Worm (Caenorhabditis elegans) whole organism, L2 larva: ENCODE results near the gene H35B03.2.
A peak's percentile ranks its signal among the peaks of the same experiment; 100 is the strongest.

ENCODE experiments used
- C34F6.9 ChIP-seq: fragments of 150-350 bp; optimal IDR thresholded peaks from 2 replicates; lab custom pipeline; 2014; ENCODE audit warnings: missing biosample characterization, missing genetic modification characterization
- F13H6.1 ChIP-seq: sonication (generic microtip); optimal IDR thresholded peaks from 2 replicates; lab custom pipeline; 2016; ENCODE audit warnings: missing genetic modification characterization, missing compliant biosample characterization
- R02D3.7 ChIP-seq: fragments of 150-350 bp; optimal IDR thresholded peaks from 2 replicates; lab custom pipeline; 2014; ENCODE audit warnings: missing biosample characterization, missing genetic modification characterization
- Y55F3AM.14 ChIP-seq: fragments of 200-800 bp; sonication (Bioruptor generic); optimal IDR thresholded peaks from 2 replicates; lab custom pipeline; 2018; ENCODE audit warnings: mild to moderate bottlenecking, missing genetic modification characterization, missing compliant biosample characterization
- alr-1 ChIP-seq: fragments of 150-350 bp; optimal IDR thresholded peaks from 2 replicates; lab custom pipeline; 2014; ENCODE audit warnings: missing biosample characterization, missing genetic modification characterization
- aly-2 ChIP-seq: fragments of 150-350 bp; optimal IDR thresholded peaks from 2 replicates; lab custom pipeline; 2014; ENCODE audit warnings: missing biosample characterization, missing genetic modification characterization
- ama-1 ChIP-seq: fragments of 150-350 bp; optimal IDR thresholded peaks from 2 replicates; lab custom pipeline; 2018; ENCODE audit warnings: inconsistent platforms
- blmp-1 ChIP-seq: sonication (generic microtip); optimal IDR thresholded peaks from 2 replicates; lab custom pipeline; 2017; ENCODE audit warnings: missing genetic modification characterization, mild to moderate bottlenecking, missing compliant biosample characterization, antibody characterized with exemption, moderate library complexity; ENCODE audit not compliant: insufficient read depth
- ceh-16 ChIP-seq: fragments of 150-350 bp; optimal IDR thresholded peaks from 2 replicates; lab custom pipeline; 2014; ENCODE audit warnings: missing biosample characterization, missing genetic modification characterization
- ceh-82 ChIP-seq: fragments of 150-350 bp; optimal IDR thresholded peaks from 2 replicates; lab custom pipeline; 2014; ENCODE audit warnings: missing biosample characterization, missing genetic modification characterization
- crh-2 ChIP-seq: sonication (generic microtip); optimal IDR thresholded peaks from 2 replicates; lab custom pipeline; 2017; ENCODE audit warnings: missing biosample characterization, missing genetic modification characterization
- egl-27 ChIP-seq: sonication (generic microtip); optimal IDR thresholded peaks from 3 replicates; lab custom pipeline; 2017; ENCODE audit warnings: missing biosample characterization, missing genetic modification reagents, missing genetic modification characterization
- elt-3 ChIP-seq: sonication (generic microtip); optimal IDR thresholded peaks from 2 replicates; lab custom pipeline; 2017; ENCODE audit warnings: missing biosample characterization, missing genetic modification characterization
- fos-1 ChIP-seq: fragments of 150-350 bp; optimal IDR thresholded peaks from 2 replicates; lab custom pipeline; 2014; ENCODE audit warnings: missing biosample characterization, missing genetic modification characterization
- gmeb-1 ChIP-seq: fragments of 150-350 bp; optimal IDR thresholded peaks from 2 replicates; lab custom pipeline; 2014; ENCODE audit warnings: missing biosample characterization, missing genetic modification characterization
- lin-11 ChIP-seq: fragments of 150-350 bp; sonication (generic microtip); optimal IDR thresholded peaks from 2 replicates; lab custom pipeline; 2014; ENCODE audit warnings: missing biosample characterization, missing genetic modification characterization, inconsistent platforms, mixed read lengths
- lin-13 ChIP-seq: fragments of 150-350 bp; optimal IDR thresholded peaks from 2 replicates; lab custom pipeline; 2014; ENCODE audit warnings: missing biosample characterization, missing genetic modification reagents, missing genetic modification characterization
- lin-39 ChIP-seq: fragments of 150-350 bp; optimal IDR thresholded peaks from 2 replicates; lab custom pipeline; 2014; ENCODE audit warnings: missing biosample characterization, missing genetic modification reagents, missing genetic modification characterization
- lsy-2 ChIP-seq, 2 experiments: fragments of 150-350 bp in 1 of 2; sonication (generic microtip) in 1 of 2; optimal IDR thresholded peaks; 2 replicates each; lab custom pipeline; 2014 to 2017; ENCODE audit warnings: missing biosample characterization in 2 of 2, missing genetic modification characterization in 2 of 2
- mab-5 ChIP-seq: fragments of 150-350 bp; optimal IDR thresholded peaks from 2 replicates; lab custom pipeline; 2014; ENCODE audit warnings: missing biosample characterization, missing genetic modification characterization
- mdl-1 ChIP-seq, 2 experiments: fragments of 150-350 bp in 1 of 2; sonication (generic microtip) in 1 of 2; optimal IDR thresholded peaks; 2 replicates each; lab custom pipeline; 2017; ENCODE audit warnings: missing biosample characterization in 2 of 2, missing genetic modification characterization in 2 of 2
- nhr-10 ChIP-seq: sonication (generic microtip); optimal IDR thresholded peaks from 2 replicates; lab custom pipeline; 2017; ENCODE audit warnings: missing biosample characterization, missing genetic modification characterization
- nhr-11 ChIP-seq: fragments of 150-350 bp; optimal IDR thresholded peaks from 2 replicates; lab custom pipeline; 2014; ENCODE audit warnings: missing biosample characterization, missing genetic modification characterization
- nhr-12 ChIP-seq: fragments of 150-350 bp; optimal IDR thresholded peaks from 2 replicates; lab custom pipeline; 2014; ENCODE audit warnings: missing biosample characterization, missing genetic modification characterization
- nhr-129 ChIP-seq: fragments of 150-350 bp; optimal IDR thresholded peaks from 2 replicates; lab custom pipeline; 2014; ENCODE audit warnings: missing biosample characterization, missing genetic modification characterization
- nhr-21 ChIP-seq: fragments of 150-350 bp; optimal IDR thresholded peaks from 2 replicates; lab custom pipeline; 2014; ENCODE audit warnings: missing biosample characterization, missing genetic modification characterization
- nhr-237 ChIP-seq: fragments of 150-350 bp; optimal IDR thresholded peaks from 2 replicates; lab custom pipeline; 2014; ENCODE audit warnings: missing biosample characterization, missing genetic modification characterization
- nhr-25 ChIP-seq: fragments of 150-350 bp; sonication (generic microtip); optimal IDR thresholded peaks from 3 replicates; lab custom pipeline; 2014; ENCODE audit warnings: missing biosample characterization, missing genetic modification characterization
- nhr-6 ChIP-seq: fragments of 150-350 bp; optimal IDR thresholded peaks from 2 replicates; lab custom pipeline; 2014; ENCODE audit warnings: missing biosample characterization, missing genetic modification characterization
- nhr-77 ChIP-seq: fragments of 150-350 bp; optimal IDR thresholded peaks from 2 replicates; lab custom pipeline; 2014; ENCODE audit warnings: missing biosample characterization, missing genetic modification characterization
- peb-1 ChIP-seq: fragments of 150-350 bp; optimal IDR thresholded peaks from 2 replicates; lab custom pipeline; 2014; ENCODE audit warnings: missing biosample characterization, missing genetic modification characterization
- sem-4 ChIP-seq: fragments of 150-350 bp; optimal IDR thresholded peaks from 2 replicates; lab custom pipeline; 2014; ENCODE audit warnings: missing biosample characterization, missing genetic modification reagents, missing genetic modification characterization
- sma-3 ChIP-seq: sonication (generic microtip); optimal IDR thresholded peaks from 2 replicates; lab custom pipeline; 2016; ENCODE audit warnings: missing genetic modification reagents, missing genetic modification characterization, missing compliant biosample characterization
- sma-9 ChIP-seq, 2 experiments: fragments of 150-350 bp in 1 of 2; sonication (generic microtip) in 1 of 2; optimal IDR thresholded peaks; 2 replicates each; lab custom pipeline; 2014 to 2016; ENCODE audit warnings: missing genetic modification characterization in 2 of 2, mild to moderate bottlenecking in 1 of 2, missing biosample characterization in 1 of 2, missing compliant biosample characterization in 1 of 2, missing genetic modification reagents in 1 of 2, moderate library complexity in 1 of 2
- snpc-4 ChIP-seq: fragments of 150-350 bp; optimal IDR thresholded peaks from 2 replicates; lab custom pipeline; 2014; ENCODE audit warnings: missing biosample characterization, missing genetic modification characterization
- unc-39 ChIP-seq: fragments of 150-350 bp; optimal IDR thresholded peaks from 2 replicates; lab custom pipeline; 2014; ENCODE audit warnings: missing biosample characterization, missing genetic modification characterization
- unc-55 ChIP-seq: fragments of 150-350 bp; sonication (generic microtip); optimal IDR thresholded peaks from 3 replicates; lab custom pipeline; 2014; ENCODE audit warnings: missing biosample characterization, missing genetic modification reagents, missing genetic modification characterization
- ztf-4 ChIP-seq: fragments of 150-350 bp; optimal IDR thresholded peaks from 2 replicates; lab custom pipeline; 2014; ENCODE audit warnings: missing biosample characterization, missing genetic modification characterization

H35B03.2 gene

DNA sequence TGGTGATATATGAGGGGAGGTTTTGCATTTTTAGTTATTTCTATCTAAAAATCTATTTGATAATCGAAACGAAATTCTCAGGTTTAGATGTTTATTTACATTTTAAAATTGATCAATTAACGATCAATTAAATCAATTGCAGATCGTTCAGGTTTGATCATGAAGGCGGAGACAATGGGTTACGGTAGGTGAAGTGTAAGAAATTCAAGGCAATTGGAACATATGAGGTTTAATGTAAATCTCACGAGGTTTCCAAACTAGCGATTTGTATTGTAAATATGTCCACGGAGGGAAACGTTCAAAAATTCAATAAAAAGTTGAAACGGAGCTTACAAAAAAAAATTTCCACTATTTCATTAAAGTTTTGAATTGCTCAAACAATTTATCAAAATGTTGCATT, 48.1 kb upstream of the H35B03.2 start:
- no peak for TF ChIP-seq ama-1
- no peak for TF ChIP-seq nhr-21 (tag; lab: Kevin White, UChicago)
- TF ChIP-seq peb-1 (tag; lab: Kevin White, UChicago): no peak
- no peak for TF ChIP-seq ceh-16 (tag; lab: Kevin White, UChicago)
- no peak for TF ChIP-seq nhr-10 (tag; lab: Kevin White, UChicago)
- TF ChIP-seq lin-13: no peak
- no peak for TF ChIP-seq blmp-1 (tag; lab: Kevin White, UChicago)
- no peak for TF ChIP-seq sma-9 (GFP tag; optimal IDR thresholded peaks at IDR 0.05; lab: Kevin White, UChicago)
- TF ChIP-seq sma-9 (tag; optimal IDR thresholded peaks at IDR 0.05; lab: Kevin White, UChicago): no peak
- no peak for TF ChIP-seq Y55F3AM.14 (GFP tag; lab: Kevin White, UChicago)
- no peak for TF ChIP-seq alr-1 (tag; lab: Kevin White, UChicago)
- no peak for TF ChIP-seq mab-5 (tag; lab: Kevin White, UChicago)
- no peak for TF ChIP-seq unc-55 (GFP tag; lab: Kevin White, UChicago)
- no peak for TF ChIP-seq egl-27 (tag; lab: Kevin White, UChicago)
- TF ChIP-seq R02D3.7: no peak
- no peak for TF ChIP-seq crh-2 (tag; lab: Kevin White, UChicago)
- TF ChIP-seq sma-3 (GFP tag; lab: Kevin White, UChicago): no peak
- TF ChIP-seq nhr-237: no peak
- no peak for TF ChIP-seq sem-4
- TF ChIP-seq, all 48 proteins: peak for 0

- TF ChIP-seq crh-2 (tag; lab: Kevin White, UChicago) (peak; percentile 71), nhr-25 (peak; percentile 19), ama-1 (no peak), nhr-77 (tag; lab: Kevin White, UChicago) (no peak), nhr-6 (tag; lab: Kevin White, UChicago) (peak; percentile 4), nhr-129 (peak; percentile 55), F13H6.1 (peak; percentile 57), alr-1 (tag; lab: Kevin White, UChicago) (no peak), sma-3 (GFP tag; lab: Kevin White, UChicago) (peak; percentile 82), nhr-10 (tag; lab: Kevin White, UChicago) (no peak), egl-27 (tag; lab: Kevin White, UChicago) (peak; percentile 55), lin-39 (tag; lab: Kevin White, UChicago) (no peak), lsy-2 (tag; optimal IDR thresholded peaks at IDR 0.05; lab: Kevin White, UChicago) (peak in 1 of 2 experiments; percentile 3), unc-39 (tag; lab: Kevin White, UChicago) (no peak), blmp-1 (tag; lab: Kevin White, UChicago) (peak; percentile 35), gmeb-1 (tag; lab: Kevin White, UChicago) (peak; percentile 64), aly-2 (tag; lab: Kevin White, UChicago) (no peak), sma-9 (GFP tag; optimal IDR thresholded peaks at IDR 0.05; lab: Kevin White, UChicago) (peak; percentile 55), sma-9 (tag; optimal IDR thresholded peaks at IDR 0.05; lab: Kevin White, UChicago) (no peak), nhr-21 (tag; lab: Kevin White, UChicago) (peak; percentile 46), fos-1 (tag; lab: Kevin White, UChicago) (peak; percentile 6)
These were observed 46.9 kb upstream of the H35B03.2 start for ce11 chrIV:5778342-5778741.

DNA sequence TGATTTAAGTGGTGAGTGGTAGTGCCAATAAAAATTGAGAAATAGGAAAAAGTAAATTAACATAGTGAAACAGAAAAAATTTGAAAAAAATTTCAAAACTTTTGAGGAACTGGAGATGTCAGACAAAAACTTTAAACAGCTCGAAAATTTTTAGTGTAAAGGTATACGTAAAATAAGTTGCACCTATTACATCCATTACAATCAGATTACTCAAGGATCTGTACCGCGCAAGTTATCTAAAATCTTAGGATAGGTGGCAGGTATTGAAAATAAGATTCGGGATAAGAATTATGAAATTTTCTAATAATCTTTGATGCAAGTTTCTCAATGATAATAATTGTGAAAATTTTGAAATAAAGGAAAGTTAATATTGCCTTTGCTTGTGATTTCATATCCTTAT, 35.3 kb upstream of the H35B03.2 start:
- TF ChIP-seq nhr-6 (tag; lab: Kevin White, UChicago): no peak

ce11 chrIV:5765652-5766051, 34.2 kb upstream of the H35B03.2 start:
- TF ChIP-seq crh-2 (tag; lab: Kevin White, UChicago) (peak; percentile 53), sma-9 (GFP tag; optimal IDR thresholded peaks at IDR 0.05; lab: Kevin White, UChicago) (peak; percentile 78), sma-9 (tag; optimal IDR thresholded peaks at IDR 0.05; lab: Kevin White, UChicago) (no peak), blmp-1 (tag; lab: Kevin White, UChicago) (peak; percentile 93), gmeb-1 (tag; lab: Kevin White, UChicago) (peak; percentile 18), F13H6.1 (peak; percentile 1), mdl-1 (tag; optimal IDR thresholded peaks at IDR 0.05; lab: Kevin White, UChicago) (no peak), fos-1 (tag; lab: Kevin White, UChicago) (peak; percentile 52), sma-3 (GFP tag; lab: Kevin White, UChicago) (peak; percentile 25), nhr-21 (tag; lab: Kevin White, UChicago) (peak; percentile 36), nhr-129 (peak; percentile 48), nhr-25 (peak; percentile 45), ceh-16 (tag; lab: Kevin White, UChicago) (peak; percentile 3), nhr-12 (tag; lab: Kevin White, UChicago) (no peak), egl-27 (tag; lab: Kevin White, UChicago) (peak; percentile 17), lin-13 (no peak)

- peak; percentile 67 for TF ChIP-seq fos-1 (tag; lab: Kevin White, UChicago)
- TF ChIP-seq elt-3 (tag; lab: Kevin White, UChicago): no peak
- TF ChIP-seq egl-27 (tag; lab: Kevin White, UChicago): peak; percentile 51
- TF ChIP-seq nhr-6 (tag; lab: Kevin White, UChicago): peak; percentile 68
- TF ChIP-seq crh-2 (tag; lab: Kevin White, UChicago): peak; percentile 88
- no peak for TF ChIP-seq lin-13
- no peak for TF ChIP-seq nhr-10 (tag; lab: Kevin White, UChicago)
- no peak for TF ChIP-seq ztf-4 (tag; lab: Kevin White, UChicago)
- TF ChIP-seq mdl-1 (tag; optimal IDR thresholded peaks at IDR 0.05; lab: Kevin White, UChicago): peak in 1 of 2 experiments; percentile 16
- TF ChIP-seq alr-1 (tag; lab: Kevin White, UChicago): no peak
- peak; percentile 97 for TF ChIP-seq nhr-21 (tag; lab: Kevin White, UChicago)
- no peak for TF ChIP-seq nhr-11 (tag; lab: Kevin White, UChicago)
- TF ChIP-seq gmeb-1 (tag; lab: Kevin White, UChicago): peak; percentile 0
- TF ChIP-seq nhr-25: peak; percentile 88
- TF ChIP-seq blmp-1 (tag; lab: Kevin White, UChicago): peak; percentile 95
- no peak for TF ChIP-seq lin-11 (tag; lab: Kevin White, UChicago)
- no peak for TF ChIP-seq snpc-4
- no peak for TF ChIP-seq nhr-12 (tag; lab: Kevin White, UChicago)
- TF ChIP-seq C34F6.9: no peak
- no peak for TF ChIP-seq ceh-82
- TF ChIP-seq lsy-2 (tag; optimal IDR thresholded peaks at IDR 0.05; lab: Kevin White, UChicago): peak in 1 of 2 experiments; percentile 14
- TF ChIP-seq nhr-237: no peak
- no peak for TF ChIP-seq aly-2 (tag; lab: Kevin White, UChicago)
- no peak for TF ChIP-seq unc-39 (tag; lab: Kevin White, UChicago)
These were observed 32.9 kb upstream of the H35B03.2 start for ce11 chrIV:5764392-5764791.
